Fruit fly (Drosophila melanogaster) whole organism, embryonic: ENCODE results near the gene CG7065.

Experiments used
- CG11247 ChIP-seq: fragments of 200-800 bp; sonication (Bioruptor generic); IDR thresholded peaks from 2 replicates; pipeline ENCODE4 v1.3.6; 2022; ENCODE audit warnings: missing biosample characterization, missing genetic modification characterization
- Deaf1 ChIP-seq: fragments of 200-800 bp; optimal IDR thresholded peaks from 3 replicates; lab custom pipeline; 2019; ENCODE audit warnings: missing biosample characterization, mild to moderate bottlenecking, missing genetic modification characterization, moderate library complexity
- Dek ChIP-seq: fragments of 200-800 bp; sonication (Bioruptor generic); optimal IDR thresholded peaks from 3 replicates; lab custom pipeline; 2019; ENCODE audit warnings: missing biosample characterization, mild to moderate bottlenecking, missing genetic modification characterization, moderate library complexity
- Gsc ChIP-seq: fragments of 200-800 bp; sonication (Bioruptor generic); IDR thresholded peaks from 2 replicates; pipeline ENCODE4 v1.3.6; 2022; ENCODE audit warnings: missing biosample characterization, missing genetic modification characterization
- Hr3 ChIP-seq: fragments of 200-800 bp; sonication (Bioruptor generic); optimal IDR thresholded peaks from 3 replicates; lab custom pipeline; 2016; ENCODE audit warnings: missing biosample characterization, missing genetic modification characterization
- Ptx1 ChIP-seq: fragments of 200-800 bp; sonication (Bioruptor generic); IDR thresholded peaks from 2 replicates; pipeline ENCODE4 v1.3.6; 2022; ENCODE audit warnings: missing biosample characterization, missing genetic modification characterization
- Spps ChIP-seq: fragments of 200-800 bp; sonication (Bioruptor generic); optimal IDR thresholded peaks from 2 replicates; lab custom pipeline; 2018; ENCODE audit warnings: missing biosample characterization, mild to moderate bottlenecking, missing genetic modification characterization
- pan ChIP-seq, 4 experiments: fragments of >200 bp in 3 of 4; fragments of 200-800 bp in 1 of 4; sonication (Bioruptor generic) in 1 of 4; optimal IDR thresholded peaks in 3 of 4; IDR thresholded peaks in 1 of 4; 2 replicates each; pipeline versions ENCODE4 v1.3.6 to Lab custom; 2017 to 2022; ENCODE audit warnings: missing biosample characterization in 2 of 4, missing genetic modification characterization in 2 of 4, mixed read lengths in 1 of 4
- pum ChIP-seq: fragments of 200-800 bp; sonication (Bioruptor generic); optimal IDR thresholded peaks from 2 replicates; lab custom pipeline; 2016; ENCODE audit warnings: missing biosample characterization, missing genetic modification characterization
- slbo ChIP-seq: fragments of 200-800 bp; sonication (Bioruptor generic); IDR thresholded peaks from 2 replicates; pipeline ENCODE4 v1.3.6; 2022; ENCODE audit warnings: missing biosample characterization, missing genetic modification characterization
- usp ChIP-seq: fragments of >200 bp; optimal IDR thresholded peaks from 2 replicates; lab custom pipeline; 2017; ENCODE audit warnings: missing biosample characterization, missing genetic modification characterization
- vnd ChIP-seq: fragments of 200-800 bp; sonication (Bioruptor generic); IDR thresholded peaks from 3 replicates; pipeline ENCODE4 v1.3.6; 2022; ENCODE audit warnings: missing biosample characterization, missing genetic modification characterization; ENCODE audit not compliant: partially characterized antibody

- TF ChIP-seq CG11247, result no peak
- peak; percentile 38 for TF ChIP-seq pum (GFP tag; lab: Kevin White, UChicago)
- TF ChIP-seq Gsc (GFP tag; lab: Robert Waterston, UW), result no peak
- TF ChIP-seq Dek (tag; lab: Kevin White, UChicago), result peak; percentile 2
- TF ChIP-seq usp (GFP tag; lab: Kevin White, UChicago), result no peak
- TF ChIP-seq vnd (GFP tag; lab: Robert Waterston, UW), result no peak
- peak; percentile 11 for TF ChIP-seq Deaf1 (tag; lab: Kevin White, UChicago)
- TF ChIP-seq pan (optimal IDR thresholded peaks at IDR 0.05; lab: Kevin White, UChicago), result no peak
- peak in 1 of 2 experiments; percentile 53 for TF ChIP-seq pan (GFP tag; optimal IDR thresholded peaks at IDR 0.05 in 1 of 2, IDR thresholded peaks at IDR 0.05 in 1 of 2)
- TF ChIP-seq Spps (tag; lab: Kevin White, UChicago), result no peak
- peak; percentile 38 for TF ChIP-seq Hr3 (GFP tag; lab: Kevin White, UChicago)
- TF ChIP-seq Ptx1 (GFP tag; lab: Robert Waterston, UW), result peak; percentile 68
- peak; percentile 45 for TF ChIP-seq slbo (GFP tag; lab: Robert Waterston, UW)
These were observed 5.3 kb upstream of the CG7065 start for dm6 chrX:9136776-9137550.
